Fruit fly (Drosophila melanogaster) whole organism, wandering third instar larva: ENCODE measurements around the gene CG7430.

Source experiments
- GATAd ChIP-seq: sonication (Bioruptor generic); optimal IDR thresholded peaks from 2 replicates; lab custom pipeline; 2016; ENCODE audit warnings: missing biosample characterization, missing genetic modification characterization
- Hnf4 ChIP-seq: fragments of 200-800 bp; sonication (Bioruptor generic); optimal IDR thresholded peaks from 2 replicates; lab custom pipeline; 2016; ENCODE audit warnings: missing biosample characterization, mild to moderate bottlenecking, missing genetic modification characterization
- Jra ChIP-seq: sonication (Bioruptor generic); optimal IDR thresholded peaks from 2 replicates; lab custom pipeline; 2016; ENCODE audit warnings: missing biosample characterization, missing genetic modification characterization
- Myc ChIP-seq: fragments of >200 bp; optimal IDR thresholded peaks from 2 replicates; lab custom pipeline; 2017
- foxo ChIP-seq, 2 experiments: fragments of 200-800 bp; sonication (Bioruptor generic); optimal IDR thresholded peaks; 2 replicates in 1 of 2; 3 replicates in 1 of 2; lab custom pipeline; 2016 to 2017; ENCODE audit warnings: missing biosample characterization in 2 of 2, missing genetic modification characterization in 2 of 2

dm6 chr3L:17842892-17843703 lies 3.6 kb upstream of the CG7430 start, which contains the start of gene CG5567:
- TF ChIP-seq Jra (GFP tag; lab: Kevin White, UChicago) (no peak), Myc (no peak), GATAd (no peak), foxo (GFP tag; optimal IDR thresholded peaks at IDR 0.05; lab: Kevin White, UChicago) (peak in 1 of 2 experiments; percentile 23), Hnf4 (GFP tag; lab: Kevin White, UChicago) (no peak)
